Fruit fly (Drosophila melanogaster): ENCODE data around the gene Gnmt.

The Gnmt gene

DNA sequence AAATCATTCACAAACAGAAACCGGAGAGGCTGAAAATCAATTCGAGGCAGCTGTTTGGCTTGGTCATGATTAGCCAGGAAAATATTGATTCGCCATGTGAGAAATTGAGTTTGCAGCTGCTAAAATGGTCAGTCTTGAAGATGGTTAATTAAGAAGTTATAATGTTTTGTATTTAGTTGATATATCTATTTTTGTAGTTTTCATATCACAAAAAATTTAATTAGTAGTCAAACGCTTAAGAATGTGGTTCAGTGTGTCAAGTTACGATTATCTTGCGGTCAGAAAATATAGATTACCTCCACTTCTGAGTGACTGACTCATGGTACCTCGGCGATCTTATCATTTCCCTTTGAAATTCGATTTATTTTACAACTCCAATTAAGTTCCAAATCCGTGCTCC, 27.5 kb upstream of the Gnmt start:
- TF ChIP-seq CTCF (optimal IDR thresholded peaks at IDR 0.05) = no peak
- TF ChIP-seq CG8478 (optimal IDR thresholded peaks at IDR 0.05) = no peak

DNA sequence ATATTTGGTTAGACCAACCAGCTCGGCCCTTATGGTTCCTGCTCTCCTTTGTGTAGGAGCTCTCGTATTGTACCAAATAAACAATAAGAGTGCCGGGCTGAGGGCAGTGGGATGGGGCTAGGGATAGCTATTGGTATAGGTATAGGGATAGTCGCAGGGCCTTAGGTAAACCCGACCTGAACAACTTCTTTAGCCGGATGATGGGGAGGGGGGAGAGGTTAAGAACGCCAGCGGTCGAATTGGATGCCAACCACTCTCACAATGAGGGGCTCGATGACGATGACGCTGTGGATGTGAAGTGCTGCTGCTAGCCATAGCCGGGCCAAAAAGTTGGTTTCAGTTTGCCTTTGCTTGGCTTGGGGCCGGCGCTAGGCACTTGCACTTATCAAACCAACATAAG, 27.1 kb upstream of the Gnmt start:
- TF ChIP-seq CTCF (optimal IDR thresholded peaks at IDR 0.05) = no peak
- TF ChIP-seq CG8478 (optimal IDR thresholded peaks at IDR 0.05) = no peak

dm6 chr3R:12647954-12648353, 26.5 kb upstream of the Gnmt start, which contains the start of gene Dtg:
TSS of gene Dtg (plus strand) at chr3R:12648058.
- no peak for TF ChIP-seq CTCF (optimal IDR thresholded peaks at IDR 0.05)
- TF ChIP-seq CG8478 (optimal IDR thresholded peaks at IDR 0.05) = no peak

- TF ChIP-seq CTCF (optimal IDR thresholded peaks at IDR 0.05) = no peak
- TF ChIP-seq CG8478 (optimal IDR thresholded peaks at IDR 0.05) = no peak
Observed at dm6 chr3R:12649099-12650029, 25.0 kb upstream of the Gnmt start.

dm6 chr3R:12650537-12650936, 23.9 kb upstream of the Gnmt start:
- TF ChIP-seq CG8478 (optimal IDR thresholded peaks at IDR 0.05) (no peak), CTCF (optimal IDR thresholded peaks at IDR 0.05) (peak; percentile 67 to 77)

DNA sequence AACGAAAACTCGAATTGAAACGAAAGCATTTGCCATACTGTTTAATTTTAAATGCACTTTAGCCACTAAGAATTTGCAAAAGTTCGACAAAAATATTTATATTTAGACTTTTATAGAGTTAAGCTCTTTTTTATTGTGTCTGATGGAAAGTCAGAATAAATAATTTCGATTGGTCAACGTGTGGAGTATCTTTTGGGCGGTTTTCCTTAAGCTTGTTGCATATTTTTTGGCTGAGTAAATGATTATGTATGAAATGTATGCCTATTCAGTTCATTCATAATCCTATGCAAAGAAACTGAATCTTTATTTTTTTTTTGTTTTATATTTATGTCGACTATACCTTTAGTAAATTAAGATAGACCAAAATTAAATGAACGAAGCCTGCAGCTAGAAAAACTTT, 21.7 kb upstream of the Gnmt start:
- no peak for TF ChIP-seq CG8478 (optimal IDR thresholded peaks at IDR 0.05)
- no peak for TF ChIP-seq CTCF (optimal IDR thresholded peaks at IDR 0.05)

dm6 chr3R:12653511-12654252, 20.7 kb upstream of the Gnmt start:
- TF ChIP-seq CG8478 (optimal IDR thresholded peaks at IDR 0.05) (no peak), CTCF (optimal IDR thresholded peaks at IDR 0.05) (no peak)

DNA sequence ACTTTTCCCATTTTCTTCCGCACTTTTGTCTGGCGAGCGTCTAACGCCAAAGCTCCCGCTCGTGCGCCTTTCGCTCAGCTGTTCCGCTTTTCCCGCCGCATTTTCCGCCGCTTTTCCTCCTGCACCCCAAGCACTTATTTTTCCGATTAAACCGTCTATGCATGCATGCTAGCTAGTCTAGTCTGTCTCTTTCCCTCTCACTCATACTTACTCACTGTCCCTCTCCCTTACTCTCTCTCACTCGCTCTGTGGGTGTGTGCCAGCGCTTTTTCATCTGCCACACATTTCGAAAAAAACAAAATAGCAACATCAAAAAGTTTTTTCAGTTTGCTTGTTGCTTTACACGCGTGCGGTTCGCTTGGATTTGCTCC, 20.2 kb upstream of the Gnmt start, which contains the start of gene CG6225:
CG6225 (plus strand) TSS at position 325 of the 371 bp plus-strand sequence.
- TF ChIP-seq CTCF (optimal IDR thresholded peaks at IDR 0.05) (no peak), CG8478 (optimal IDR thresholded peaks at IDR 0.05) (no peak)

DNA sequence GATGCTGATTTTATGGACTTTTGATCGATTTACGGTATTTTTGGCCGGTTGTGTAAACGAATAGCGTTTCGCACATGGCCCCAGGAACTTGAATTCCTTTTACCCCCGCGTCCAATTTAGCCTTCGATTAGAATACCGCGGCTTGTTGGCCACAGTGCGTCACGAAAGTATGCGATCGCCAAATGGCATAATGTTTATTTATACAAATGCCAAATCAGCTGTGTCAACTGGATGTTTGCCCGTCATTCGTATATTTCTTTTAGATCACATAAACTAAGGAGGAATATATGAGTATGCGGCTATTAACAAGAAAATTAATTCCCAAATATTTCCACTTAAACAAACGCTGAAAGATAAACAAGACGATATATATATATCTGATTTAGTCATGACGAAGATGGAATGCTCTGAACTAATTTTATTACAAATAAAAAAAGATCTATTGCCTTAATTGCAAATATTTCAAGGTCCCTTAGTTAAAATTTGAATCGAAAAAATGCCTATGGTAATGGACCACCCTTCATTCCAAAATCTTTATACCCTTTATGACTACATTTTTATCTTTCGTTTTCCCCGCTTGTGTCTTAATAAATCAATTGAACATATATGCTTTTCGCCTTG, 17.4 kb upstream of the Gnmt start:
- no peak for TF ChIP-seq CTCF (optimal IDR thresholded peaks at IDR 0.05)
- TF ChIP-seq CG8478 (optimal IDR thresholded peaks at IDR 0.05) = no peak

- TF ChIP-seq CTCF (optimal IDR thresholded peaks at IDR 0.05) (no peak), CG8478 (optimal IDR thresholded peaks at IDR 0.05) (no peak)
Observed at dm6 chr3R:12662531-12662930, 11.9 kb upstream of the Gnmt start, which contains the start of gene CG14395. TSS of gene CG14395 (plus strand) at chr3R:12662831.

DNA sequence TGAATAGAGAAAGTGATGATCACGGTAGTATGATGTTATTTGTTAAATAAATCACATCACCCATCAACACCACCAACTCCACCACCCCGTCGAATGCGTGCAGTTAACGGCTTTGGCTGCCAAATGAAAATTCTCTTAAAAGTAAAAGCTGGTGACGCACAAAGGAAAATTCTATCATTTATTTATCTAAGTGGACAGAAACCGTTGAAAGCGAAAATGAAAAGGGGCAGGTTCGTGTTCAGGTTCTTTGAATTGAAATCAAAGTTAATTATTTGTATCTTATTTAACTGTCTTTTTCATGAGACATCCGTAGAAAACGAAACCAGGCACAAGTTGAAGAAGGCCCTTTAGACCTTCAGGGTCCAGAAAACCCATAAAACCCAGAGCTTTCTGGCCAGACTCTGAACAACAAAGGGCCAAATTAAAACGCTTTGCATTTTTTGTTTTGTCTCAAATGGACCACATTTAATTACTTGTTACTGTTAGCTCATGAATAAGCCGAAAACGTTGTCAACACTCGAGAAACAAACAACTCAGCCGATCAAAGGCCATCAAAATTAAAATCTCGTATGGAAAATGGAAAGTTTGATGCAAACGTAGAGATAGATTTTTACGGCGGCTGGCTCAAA, 8.1 kb upstream of the Gnmt start:
- TF ChIP-seq CG8478 (optimal IDR thresholded peaks at IDR 0.05) (no peak), CTCF (optimal IDR thresholded peaks at IDR 0.05) (no peak)

- no peak for TF ChIP-seq CG8478 (optimal IDR thresholded peaks at IDR 0.05)
- TF ChIP-seq CTCF (optimal IDR thresholded peaks at IDR 0.05) = no peak
Observed at dm6 chr3R:12676160-12676559, 1.8 kb downstream of the Gnmt start, which contains the start of gene CG43630. TSS of gene CG43630 (minus strand) at chr3R:12676260.

dm6 chr3R:12678850-12679249, 4.4 kb downstream of the Gnmt start, which contains the start of gene mbo:
TSS of gene mbo (minus strand) at chr3R:12679052.
- no peak for TF ChIP-seq CG8478 (optimal IDR thresholded peaks at IDR 0.05)
- no peak for TF ChIP-seq CTCF (optimal IDR thresholded peaks at IDR 0.05)

dm6 chr3R:12681275-12681674, 6.9 kb downstream of the Gnmt start, which contains the start of gene Cyp313a4:
TSS of gene Cyp313a4 (minus strand) at chr3R:12681375.
- TF ChIP-seq CG8478 (optimal IDR thresholded peaks at IDR 0.05) = no peak
- TF ChIP-seq CTCF (optimal IDR thresholded peaks at IDR 0.05) = no peak

dm6 chr3R:12685290-12685689, 10.9 kb downstream of the Gnmt start:
- TF ChIP-seq CG8478 (optimal IDR thresholded peaks at IDR 0.05) (no peak), CTCF (optimal IDR thresholded peaks at IDR 0.05) (no peak)

Measured in S2 (cell line).